Fruit fly (Drosophila melanogaster): ENCODE results near the gene CG11760.
A peak's percentile ranks its signal among the peaks of the same experiment; 100 is the strongest.

Gene CG11760

DNA sequence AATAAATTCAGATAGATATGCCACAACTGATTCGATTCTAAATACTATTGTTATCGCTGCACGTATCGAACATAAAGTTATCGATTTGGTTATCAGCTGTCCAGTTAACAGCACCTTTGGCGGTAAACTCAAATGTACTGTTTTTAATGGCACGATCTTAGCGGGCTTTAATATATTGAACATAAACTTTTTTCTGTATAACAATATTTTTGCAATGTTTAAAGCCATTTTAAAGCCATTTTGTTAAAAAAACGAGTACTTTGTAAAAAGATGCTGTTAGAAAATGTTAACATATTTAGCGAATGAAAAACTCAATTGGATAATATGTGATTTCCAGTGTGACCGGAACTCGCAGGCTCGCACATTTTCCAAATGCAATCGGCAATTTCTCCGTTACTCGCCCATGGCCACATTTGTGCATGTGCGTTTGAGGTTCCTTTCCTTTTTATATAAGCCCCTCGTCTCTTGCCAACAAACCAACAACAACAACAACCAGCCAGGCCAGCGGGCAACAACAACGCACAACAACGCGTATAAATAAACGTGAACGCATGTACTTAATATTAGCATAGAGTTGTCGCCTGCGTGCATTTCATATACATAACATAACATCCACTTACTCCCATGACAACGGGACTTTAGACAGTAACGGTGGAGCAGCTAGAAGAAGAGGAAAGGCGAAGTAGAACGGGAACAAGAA lies 3.0 kb upstream of the CG11760 start, which contains the start of gene TMEM216 (continued):
- TF ChIP-seq CG32532 (GFP tag; IDR thresholded peaks at IDR 0.05): no peak
- no peak for TF ChIP-seq fd64A (GFP tag; optimal IDR thresholded peaks at IDR 0.05)
- no peak for TF ChIP-seq CG18599 (GFP tag; optimal IDR thresholded peaks at IDR 0.05)
- no peak for TF ChIP-seq wor (GFP tag; IDR thresholded peaks at IDR 0.05)
- TF ChIP-seq Ets65A (GFP tag): no peak
- TF ChIP-seq kah (GFP tag; optimal IDR thresholded peaks at IDR 0.05): no peak
- no peak for TF ChIP-seq Jarid2 (GFP tag; optimal IDR thresholded peaks at IDR 0.05)
- TF ChIP-seq mirr (GFP tag; optimal IDR thresholded peaks at IDR 0.05): no peak
- TF ChIP-seq lola (GFP tag; optimal IDR thresholded peaks at IDR 0.05): no peak
- TF ChIP-seq croc (GFP tag; conservative IDR thresholded peaks at IDR 0.05): no peak
- no peak for TF ChIP-seq Six4 (GFP tag; optimal IDR thresholded peaks at IDR 0.05)
- TF ChIP-seq CG8089 (GFP tag; optimal IDR thresholded peaks at IDR 0.05): no peak
- no peak for TF ChIP-seq trh (GFP tag; optimal IDR thresholded peaks at IDR 0.05)
- peak; percentile 71; the same call in 3 of the 4 replicates for TF ChIP-seq Dll (GFP tag; IDR thresholded peaks at IDR 0.05; ENCODE audit: partially characterized antibody)
- TF ChIP-seq run (tag; optimal IDR thresholded peaks at IDR 0.05): no peak
- TF ChIP-seq CG17186 (GFP tag; optimal IDR thresholded peaks at IDR 0.05): peak; percentile 29
- TF ChIP-seq hb (GFP tag; IDR thresholded peaks at IDR 0.05; ENCODE audit: partially characterized antibody): no peak
- no peak for TF ChIP-seq lmd (GFP tag; IDR thresholded peaks at IDR 0.05)
- TF ChIP-seq CG42726 (GFP tag; IDR thresholded peaks at IDR 0.05; ENCODE audit: partially characterized antibody): peak; percentile 8; the same call in 1 of the 2 replicates
- no peak for TF ChIP-seq CG14441 (GFP tag; IDR thresholded peaks at IDR 0.05)
- TF ChIP-seq shn (GFP tag; optimal IDR thresholded peaks at IDR 0.05): no peak
- TF ChIP-seq trem (tag; optimal IDR thresholded peaks at IDR 0.05): peak; percentile 65
- TF ChIP-seq CoRest (tag; optimal IDR thresholded peaks at IDR 0.05): peak; percentile 50
- TF ChIP-seq nerfin-2 (GFP tag; IDR thresholded peaks at IDR 0.05; ENCODE audit: partially characterized antibody): no peak
- TF ChIP-seq CG9609 (GFP tag; optimal IDR thresholded peaks at IDR 0.05): no peak
- TF ChIP-seq CG16863 (GFP tag; optimal IDR thresholded peaks at IDR 0.05): no peak
- no peak for TF ChIP-seq CG9437 (GFP tag; optimal IDR thresholded peaks at IDR 0.05)
- TF ChIP-seq Ada2b (GFP tag; IDR thresholded peaks at IDR 0.05): no peak
- TF ChIP-seq CG12391 (tag; optimal IDR thresholded peaks at IDR 0.05): no peak
- TF ChIP-seq CG11696 (GFP tag; IDR thresholded peaks at IDR 0.05): no peak
- TF ChIP-seq Elba2 (GFP tag; optimal IDR thresholded peaks at IDR 0.05): peak; percentile 83
- no peak for TF ChIP-seq CG6854 (GFP tag; optimal IDR thresholded peaks at IDR 0.05)
- TF ChIP-seq insv (GFP tag; optimal IDR thresholded peaks at IDR 0.05): peak in 1 of 2 experiments; percentile 73
- no peak for TF ChIP-seq CG6654 (GFP tag; optimal IDR thresholded peaks at IDR 0.05)
- no peak for TF ChIP-seq inv (GFP tag; IDR thresholded peaks at IDR 0.05; ENCODE audit: partially characterized antibody)
- TF ChIP-seq Dp (GFP tag; optimal IDR thresholded peaks at IDR 0.05): peak; percentile 85
- no peak for TF ChIP-seq mam (GFP tag; optimal IDR thresholded peaks at IDR 0.05)
- no peak for TF ChIP-seq CG12299 (tag; optimal IDR thresholded peaks at IDR 0.05)
- TF ChIP-seq CG1529 (GFP tag; optimal IDR thresholded peaks at IDR 0.05): no peak
- no peak for TF ChIP-seq CG17912 (GFP tag; optimal IDR thresholded peaks at IDR 0.05)
- no peak for TF ChIP-seq CG6272 (GFP tag; IDR thresholded peaks at IDR 0.05)
- TF ChIP-seq CG9215 (GFP tag; IDR thresholded peaks at IDR 0.05): no peak
- no peak for TF ChIP-seq bab2 (GFP tag; optimal IDR thresholded peaks at IDR 0.05)
- TF ChIP-seq CG32772 (GFP tag; IDR thresholded peaks at IDR 0.05): no peak
- no peak for TF ChIP-seq CG2120 (GFP tag; optimal IDR thresholded peaks at IDR 0.05)
- TF ChIP-seq dmrt11E (tag; optimal IDR thresholded peaks at IDR 0.05): peak; percentile 15
- TF ChIP-seq CG3407 (GFP tag; optimal IDR thresholded peaks at IDR 0.05): no peak
- no peak; the same call in 1 of the 2 replicates for TF ChIP-seq tna (GFP tag; IDR thresholded peaks at IDR 0.05; ENCODE audit: partially characterized antibody)
- TF ChIP-seq gro (GFP tag; optimal IDR thresholded peaks at IDR 0.05): peak; percentile 24
- TF ChIP-seq CG14667 (GFP tag; IDR thresholded peaks at IDR 0.05): no peak
